Fruit fly (Drosophila melanogaster) whole organism, embryonic: ENCODE measurements around the gene CG31729.
A peak's percentile ranks its signal among the peaks of the same experiment; 100 is the strongest.

ENCODE experiments used
- Antp ChIP-seq: fragments of 200-800 bp; sonication (Bioruptor generic); optimal IDR thresholded peaks from 3 replicates; lab custom pipeline; 2016; ENCODE audit warnings: missing biosample characterization, missing genetic modification characterization
- Atf6 ChIP-seq: fragments of 200-800 bp; sonication (Bioruptor generic); IDR thresholded peaks from 2 replicates; pipeline ENCODE4 v1.3.6; 2022; ENCODE audit warnings: missing biosample characterization, missing genetic modification characterization
- B-H1 ChIP-seq: fragments of 200-800 bp; sonication (Bioruptor generic); IDR thresholded peaks from 3 replicates; pipeline ENCODE4 v1.3.6; 2022; ENCODE audit warnings: missing biosample characterization, missing genetic modification characterization
- B-H2 ChIP-seq: fragments of 200-800 bp; sonication (Bioruptor generic); optimal IDR thresholded peaks from 2 replicates; lab custom pipeline; 2018; ENCODE audit warnings: missing biosample characterization, mild to moderate bottlenecking, missing genetic modification characterization
- CG10274 ChIP-seq: fragments of 200-800 bp; sonication (Bioruptor generic); optimal IDR thresholded peaks from 3 replicates; lab custom pipeline; 2017; ENCODE audit warnings: missing biosample characterization, mild to moderate bottlenecking, missing genetic modification characterization
- CG10431 ChIP-seq: fragments of 200-800 bp; sonication (Bioruptor generic); optimal IDR thresholded peaks from 3 replicates; lab custom pipeline; 2018; ENCODE audit warnings: missing biosample characterization, mild to moderate bottlenecking, missing genetic modification characterization
- CG10565 ChIP-seq: fragments of 200-800 bp; sonication (Bioruptor generic); optimal IDR thresholded peaks from 3 replicates; lab custom pipeline; 2016; ENCODE audit warnings: missing biosample characterization, mild to moderate bottlenecking, missing genetic modification characterization
- CG12659 ChIP-seq: fragments of 200-800 bp; sonication (Bioruptor generic); optimal IDR thresholded peaks from 3 replicates; lab custom pipeline; 2017; ENCODE audit warnings: mild to moderate bottlenecking, missing biosample characterization, missing genetic modification reagents, missing genetic modification characterization
- CG12769 ChIP-seq: fragments of 200-800 bp; sonication (Bioruptor generic); optimal IDR thresholded peaks from 2 replicates; lab custom pipeline; 2019; ENCODE audit warnings: missing biosample characterization, mild to moderate bottlenecking, missing genetic modification characterization, moderate library complexity
- CG14860 ChIP-seq: fragments of 200-800 bp; sonication (Bioruptor generic); IDR thresholded peaks from 3 replicates; pipeline ENCODE4 v1.3.6; 2022; ENCODE audit warnings: missing biosample characterization, missing genetic modification characterization; ENCODE audit not compliant: partially characterized antibody
- CG1603 ChIP-seq: fragments of 200-800 bp; sonication (Bioruptor generic); optimal IDR thresholded peaks from 2 replicates; lab custom pipeline; 2019; ENCODE audit warnings: missing biosample characterization, mild to moderate bottlenecking, missing genetic modification characterization, moderate library complexity
- CG17359 ChIP-seq: fragments of 200-800 bp; sonication (Bioruptor generic); optimal IDR thresholded peaks from 3 replicates; lab custom pipeline; 2018; ENCODE audit warnings: missing biosample characterization, mild to moderate bottlenecking, missing genetic modification characterization, moderate library complexity
- CG17829 ChIP-seq: fragments of 200-800 bp; optimal IDR thresholded peaks from 2 replicates; lab custom pipeline; 2019; ENCODE audit warnings: missing biosample characterization, mild to moderate bottlenecking, missing genetic modification characterization, moderate library complexity
- CG3281 ChIP-seq: fragments of 200-800 bp; sonication (Bioruptor generic); optimal IDR thresholded peaks from 3 replicates; lab custom pipeline; 2017; ENCODE audit warnings: missing biosample characterization, mild to moderate bottlenecking, missing genetic modification characterization
- CG34422 ChIP-seq: fragments of 200-800 bp; sonication (Bioruptor generic); IDR thresholded peaks from 3 replicates; pipeline ENCODE4 v1.3.6; 2022; ENCODE audit warnings: missing biosample characterization, missing genetic modification characterization
- CG3726 ChIP-seq: fragments of 200-800 bp; sonication (Bioruptor generic); IDR thresholded peaks from 3 replicates; pipeline ENCODE4, ENCODE4 v1.3.6; 2022; ENCODE audit warnings: missing biosample characterization, missing genetic modification characterization
- CG43689 ChIP-seq: fragments of 200-800 bp; sonication (Bioruptor generic); IDR thresholded peaks from 2 replicates; pipeline ENCODE4 v1.3.6; 2022; ENCODE audit warnings: missing biosample characterization, missing genetic modification characterization
- CG4404 ChIP-seq: fragments of 200-800 bp; sonication (Bioruptor generic); IDR thresholded peaks from 2 replicates; pipeline ENCODE4 v1.3.6; 2022; ENCODE audit warnings: missing biosample characterization, missing genetic modification characterization
- CG7987 ChIP-seq: fragments of 200-800 bp; sonication (Bioruptor generic); optimal IDR thresholded peaks from 2 replicates; lab custom pipeline; 2018; ENCODE audit warnings: missing biosample characterization, mild to moderate bottlenecking, missing genetic modification characterization, moderate library complexity
- CG9932 ChIP-seq: fragments of 200-800 bp; sonication (Bioruptor generic); IDR thresholded peaks from 2 replicates; pipeline ENCODE4 v1.3.6; 2022; ENCODE audit warnings: missing biosample characterization, missing genetic modification characterization
- Dip3 ChIP-seq: fragments of 200-800 bp; sonication (Bioruptor generic); optimal IDR thresholded peaks from 3 replicates; lab custom pipeline; 2016; ENCODE audit warnings: missing biosample characterization, missing genetic modification characterization
- Drgx ChIP-seq: fragments of 200-800 bp; sonication (Bioruptor generic); IDR thresholded peaks from 2 replicates; pipeline ENCODE4 v1.3.6; 2022; ENCODE audit warnings: missing biosample characterization, missing genetic modification characterization
- Ets65A ChIP-seq: fragments of 200-800 bp; sonication (Bioruptor generic); peaks from one replicate; lab custom pipeline; 2016; ENCODE audit warnings: missing biosample characterization, missing genetic modification characterization
- Fer3 ChIP-seq: fragments of 200-800 bp; sonication (Bioruptor generic); optimal IDR thresholded peaks from 2 replicates; lab custom pipeline; 2018; ENCODE audit warnings: missing biosample characterization, mild to moderate bottlenecking, missing genetic modification characterization, moderate library complexity
- H2.0 ChIP-seq: fragments of 200-800 bp; sonication (Bioruptor generic); IDR thresholded peaks from 2 replicates; pipeline ENCODE4 v1.3.6; 2022; ENCODE audit warnings: missing biosample characterization, missing genetic modification characterization
- HHEX ChIP-seq: fragments of 200-800 bp; sonication (Bioruptor generic); optimal IDR thresholded peaks from 3 replicates; lab custom pipeline; 2017; ENCODE audit warnings: missing biosample characterization, mild to moderate bottlenecking, missing genetic modification characterization, missing genetic modification reagents
- Hr78 ChIP-seq, 2 experiments: fragments of 200-800 bp in 1 of 2; fragments of >200 bp in 1 of 2; sonication (Bioruptor generic) in 1 of 2; optimal IDR thresholded peaks; 2 replicates each; lab custom pipeline; 2017 to 2019; ENCODE audit warnings: missing biosample characterization in 2 of 2, missing genetic modification characterization in 2 of 2, mild to moderate bottlenecking in 1 of 2, moderate library complexity in 1 of 2
- Med ChIP-seq: fragments of 200-800 bp; sonication (Bioruptor generic); peaks from one replicate; lab custom pipeline; 2016; ENCODE audit warnings: missing biosample characterization, missing genetic modification characterization, mild to moderate bottlenecking, inconsistent platforms, moderate library complexity
- Mrtf ChIP-seq: fragments of 200-800 bp; sonication (Bioruptor generic); IDR thresholded peaks from 3 replicates; pipeline ENCODE4 v1.3.6; 2022; ENCODE audit warnings: missing biosample characterization, missing genetic modification characterization
- Nf-YA ChIP-seq: fragments of 200-800 bp; sonication (Bioruptor generic); IDR thresholded peaks from 2 replicates; pipeline ENCODE4 v1.3.6; 2022; ENCODE audit warnings: missing biosample characterization, missing genetic modification characterization
- Pdp1 ChIP-seq, 2 experiments: fragments of 200-800 bp; sonication (Bioruptor generic); optimal IDR thresholded peaks; 3 replicates each; lab custom pipeline; 2016; ENCODE audit warnings: missing biosample characterization in 2 of 2, missing genetic modification characterization in 2 of 2, mild to moderate bottlenecking in 1 of 2, moderate library complexity in 1 of 2
- Tbp ChIP-seq: fragments of >200 bp; optimal IDR thresholded peaks from 2 replicates; lab custom pipeline; 2018; ENCODE audit warnings: missing biosample characterization, missing genetic modification characterization
- Xrp1 ChIP-seq: fragments of 200-800 bp; sonication (Bioruptor generic); IDR thresholded peaks from 2 replicates; pipeline ENCODE4 v1.3.6; 2022; ENCODE audit warnings: missing biosample characterization, missing genetic modification characterization
- br ChIP-seq: fragments of >200 bp; optimal IDR thresholded peaks from 2 replicates; lab custom pipeline; 2017
- chinmo ChIP-seq: fragments of 200-800 bp; sonication (Bioruptor generic); IDR thresholded peaks from 4 replicates; pipeline ENCODE4 v1.3.6; 2022; ENCODE audit warnings: missing biosample characterization, missing genetic modification characterization; ENCODE audit not compliant: partially characterized antibody
- da ChIP-seq: fragments of 200-800 bp; sonication (Bioruptor generic); optimal IDR thresholded peaks from 2 replicates; lab custom pipeline; 2016; ENCODE audit warnings: missing biosample characterization, missing genetic modification characterization
- danr ChIP-seq: fragments of 200-800 bp; sonication (Bioruptor generic); IDR thresholded peaks from 2 replicates; pipeline ENCODE4 v1.3.6; 2022; ENCODE audit warnings: missing biosample characterization, missing genetic modification characterization
- dmrt99B ChIP-seq: fragments of 200-800 bp; sonication (Bioruptor generic); optimal IDR thresholded peaks from 2 replicates; lab custom pipeline; 2018; ENCODE audit warnings: missing biosample characterization, mild to moderate bottlenecking, missing genetic modification characterization, moderate library complexity
- ewg ChIP-seq: fragments of 200-800 bp; sonication (Bioruptor generic); optimal IDR thresholded peaks from 3 replicates; lab custom pipeline; 2017; ENCODE audit warnings: mild to moderate bottlenecking, missing biosample characterization, missing genetic modification reagents, missing genetic modification characterization
- fd102C ChIP-seq: fragments of 200-800 bp; sonication (Bioruptor generic); optimal IDR thresholded peaks from 2 replicates; lab custom pipeline; 2018; ENCODE audit warnings: missing biosample characterization, mild to moderate bottlenecking, missing genetic modification characterization, moderate library complexity
- gcm2 ChIP-seq: fragments of 200-800 bp; sonication (Bioruptor generic); optimal IDR thresholded peaks from 2 replicates; lab custom pipeline; 2016; ENCODE audit warnings: missing biosample characterization, missing genetic modification characterization
- gt ChIP-seq: fragments of 200-800 bp; sonication (Bioruptor generic); IDR thresholded peaks from 2 replicates; pipeline ENCODE4 v1.3.6; 2022; ENCODE audit warnings: missing biosample characterization, missing genetic modification characterization
- ind ChIP-seq: fragments of 200-800 bp; sonication (Bioruptor generic); optimal IDR thresholded peaks from 3 replicates; lab custom pipeline; 2016; ENCODE audit warnings: missing biosample characterization, missing genetic modification characterization
- klu ChIP-seq: fragments of 200-800 bp; sonication (Bioruptor generic); IDR thresholded peaks from 2 replicates; pipeline ENCODE4 v1.3.6; 2022; ENCODE audit warnings: missing biosample characterization, missing genetic modification characterization
- lmd ChIP-seq: fragments of 200-800 bp; sonication (Bioruptor generic); IDR thresholded peaks from 2 replicates; pipeline ENCODE4 v1.3.6; 2022; ENCODE audit warnings: missing biosample characterization, missing genetic modification characterization
- org-1 ChIP-seq: fragments of 200-800 bp; sonication (Bioruptor generic); optimal IDR thresholded peaks from 2 replicates; lab custom pipeline; 2017; ENCODE audit warnings: missing biosample characterization, missing genetic modification characterization
- prd ChIP-seq, 3 experiments: fragments of >200 bp in 2 of 3; fragments of 200-800 bp in 1 of 3; sonication (Bioruptor generic) in 1 of 3; optimal IDR thresholded peaks in 2 of 3; IDR thresholded peaks in 1 of 3; 2 replicates in 2 of 3; 3 replicates in 1 of 3; pipeline versions ENCODE4 v1.3.6 to Lab custom; 2017 to 2022; ENCODE audit warnings: missing biosample characterization in 1 of 3, missing genetic modification characterization in 1 of 3
- ranshi ChIP-seq: fragments of 200-800 bp; sonication (Bioruptor generic); IDR thresholded peaks from 2 replicates; pipeline ENCODE4 v1.3.6; 2022; ENCODE audit warnings: missing biosample characterization, missing genetic modification characterization
- tna ChIP-seq: fragments of 200-800 bp; sonication (Bioruptor generic); IDR thresholded peaks from 2 replicates; pipeline ENCODE4 v1.3.6; 2022; ENCODE audit warnings: missing biosample characterization, missing genetic modification characterization; ENCODE audit not compliant: partially characterized antibody
- trem ChIP-seq: fragments of 200-800 bp; optimal IDR thresholded peaks from 3 replicates; lab custom pipeline; 2019; ENCODE audit warnings: missing biosample characterization, mild to moderate bottlenecking, missing genetic modification characterization, moderate library complexity

The CG31729 gene

dm6 chr2L:13291066-13291434 lies 1.3 kb downstream of the CG31729 start (continued):
- TF ChIP-seq CG3281 (GFP tag; lab: Kevin White, UChicago) (peak; percentile 4), HHEX (GFP tag; lab: Kevin White, UChicago) (peak; percentile 7), Atf6 (GFP tag; lab: Robert Waterston, UW) (peak; percentile 6; the same call in 1 of the 2 replicates), trem (tag; lab: Kevin White, UChicago) (no peak), CG10431 (GFP tag; lab: Kevin White, UChicago) (no peak), CG1603 (tag; lab: Kevin White, UChicago) (peak; percentile 17), B-H2 (GFP tag; lab: Kevin White, UChicago) (no peak), Mrtf (GFP tag; lab: Robert Waterston, UW) (no peak), org-1 (GFP tag; lab: Kevin White, UChicago) (peak; percentile 41), CG10565 (GFP tag; lab: Kevin White, UChicago) (no peak), Dip3 (GFP tag; lab: Kevin White, UChicago) (no peak), prd (optimal IDR thresholded peaks at IDR 0.05; lab: Kevin White, UChicago) (no peak), prd (GFP tag; IDR thresholded peaks at IDR 0.05; lab: Robert Waterston, UW) (0 out of 3 replicates have a peak, but pooled peaks have one; percentile 33), Xrp1 (GFP tag; lab: Robert Waterston, UW) (peak; percentile 28; the same call in 1 of the 2 replicates), CG12659 (GFP tag; lab: Kevin White, UChicago) (peak; percentile 21), Antp (no peak), CG3726 (GFP tag; lab: Robert Waterston, UW) (0 out of 3 replicates have a peak, but pooled peaks have one; percentile 21), CG4404 (no peak), dmrt99B (tag; lab: Kevin White, UChicago) (peak; percentile 37), Pdp1 (GFP tag; optimal IDR thresholded peaks at IDR 0.05; lab: Kevin White, UChicago) (no peak), CG12769 (tag; lab: Kevin White, UChicago) (no peak), CG17359 (tag; lab: Kevin White, UChicago) (peak; percentile 3), CG10274 (GFP tag; lab: Kevin White, UChicago) (peak; percentile 97), CG17829 (no peak), CG7987 (no peak), ewg (GFP tag; lab: Kevin White, UChicago) (no peak), br (lab: Kevin White, UChicago) (no peak), tna (GFP tag; lab: Robert Waterston, UW) (no peak), gcm2 (GFP tag; lab: Kevin White, UChicago) (no peak), gt (0 out of 2 replicates have a peak, but pooled peaks have one; percentile 12), Hr78 (GFP tag; optimal IDR thresholded peaks at IDR 0.05; lab: Kevin White, UChicago) (no peak), ind (peak; percentile 4), lmd (GFP tag; lab: Robert Waterston, UW) (0 out of 2 replicates have a peak, but pooled peaks have one; percentile 20), Drgx (GFP tag; lab: Robert Waterston, UW) (peak; percentile 60; the same call in 1 of the 2 replicates), CG14860 (GFP tag; lab: Robert Waterston, UW) (no peak), Med (GFP tag; lab: Kevin White, UChicago) (peak; percentile 25), ranshi (GFP tag; lab: Robert Waterston, UW) (no peak), CG9932 (GFP tag; lab: Robert Waterston, UW) (no peak), CG34422 (0 out of 3 replicates have a peak, but pooled peaks have one; percentile 31), B-H1 (GFP tag; lab: Robert Waterston, UW) (0 out of 3 replicates have a peak, but pooled peaks have one; percentile 23), danr (GFP tag; lab: Robert Waterston, UW) (no peak), H2.0 (no peak), Ets65A (GFP tag; lab: Kevin White, UChicago) (peak; percentile 58), CG43689 (GFP tag; lab: Robert Waterston, UW) (0 out of 2 replicates have a peak, but pooled peaks have one; percentile 15), da (GFP tag; lab: Kevin White, UChicago) (no peak), fd102C (GFP tag; lab: Kevin White, UChicago) (no peak), chinmo (GFP tag; lab: Robert Waterston, UW) (0 out of 4 replicates have a peak, but pooled peaks have one; percentile 2), Fer3 (tag; lab: Kevin White, UChicago) (no peak), klu (GFP tag; lab: Robert Waterston, UW) (0 out of 2 replicates have a peak, but pooled peaks have one; percentile 13), Tbp (GFP tag; lab: Kevin White, UChicago) (no peak), Nf-YA (0 out of 2 replicates have a peak, but pooled peaks have one; percentile 5)
